Worm (Caenorhabditis elegans) whole organism, mixed stage, embryonic: ENCODE results near the gene F41B5.12.

Source experiments
- M03D4.4 ChIP-seq: sonication (generic microtip); optimal IDR thresholded peaks from 2 replicates; lab custom pipeline; 2017; ENCODE audit warnings: mild to moderate bottlenecking, missing genetic modification characterization, missing compliant biosample characterization
- bed-3 ChIP-seq: fragments of 200-800 bp; sonication (Bioruptor generic); optimal IDR thresholded peaks from 3 replicates; lab custom pipeline; 2018; ENCODE audit warnings: mild to moderate bottlenecking, missing genetic modification characterization, moderate library complexity, missing compliant biosample characterization
- blmp-1 ChIP-seq: fragments of 150-350 bp; optimal IDR thresholded peaks from 2 replicates; lab custom pipeline; 2014; ENCODE audit warnings: missing biosample characterization, missing genetic modification characterization
- ceh-39 ChIP-seq: fragments of 150-350 bp; optimal IDR thresholded peaks from 2 replicates; lab custom pipeline; 2014; ENCODE audit warnings: missing biosample characterization, missing genetic modification characterization
- ceh-43 ChIP-seq: fragments of 200-800 bp; sonication (Bioruptor generic); optimal IDR thresholded peaks from 2 replicates; lab custom pipeline; 2018; ENCODE audit warnings: mild to moderate bottlenecking, missing genetic modification characterization, moderate library complexity, missing compliant biosample characterization
- ceh-83 ChIP-seq: fragments of 200-800 bp; sonication (Bioruptor generic); optimal IDR thresholded peaks from 2 replicates; lab custom pipeline; 2018; ENCODE audit warnings: mild to moderate bottlenecking, missing genetic modification characterization, missing compliant biosample characterization
- ces-1 ChIP-seq: fragments of 150-350 bp; optimal IDR thresholded peaks from 2 replicates; lab custom pipeline; 2014; ENCODE audit warnings: missing biosample characterization, missing genetic modification reagents, missing genetic modification characterization
- cnd-1 ChIP-seq: fragments of 200-800 bp; sonication (Bioruptor generic); optimal IDR thresholded peaks from 2 replicates; lab custom pipeline; 2018; ENCODE audit warnings: mild to moderate bottlenecking, missing genetic modification characterization, missing compliant biosample characterization
- drap-1 ChIP-seq: fragments of 200-800 bp; sonication (Bioruptor generic); optimal IDR thresholded peaks from 3 replicates; lab custom pipeline; 2018; ENCODE audit warnings: mild to moderate bottlenecking, missing genetic modification characterization, missing compliant biosample characterization
- elt-1 ChIP-seq: sonication (generic microtip); optimal IDR thresholded peaks from 2 replicates; lab custom pipeline; 2017; ENCODE audit warnings: missing genetic modification characterization, mild to moderate bottlenecking, missing compliant biosample characterization, antibody characterized with exemption, moderate library complexity, borderline replicate concordance; ENCODE audit not compliant: insufficient read depth
- elt-3 ChIP-seq: fragments of 150-350 bp; optimal IDR thresholded peaks from 2 replicates; lab custom pipeline; 2014; ENCODE audit warnings: missing biosample characterization, missing genetic modification characterization
- flh-1 ChIP-seq: fragments of 200-800 bp; sonication (Bioruptor generic); optimal IDR thresholded peaks from 2 replicates; lab custom pipeline; 2018; ENCODE audit warnings: mild to moderate bottlenecking, missing genetic modification characterization, moderate library complexity, missing compliant biosample characterization
- ham-2 ChIP-seq: fragments of 200-800 bp; sonication (Bioruptor generic); optimal IDR thresholded peaks from 2 replicates; lab custom pipeline; 2018; ENCODE audit warnings: mild to moderate bottlenecking, missing genetic modification characterization, missing compliant biosample characterization
- hlh-1 ChIP-seq: fragments of 150-350 bp; optimal IDR thresholded peaks from 2 replicates; lab custom pipeline; 2014; ENCODE audit warnings: missing biosample characterization, missing genetic modification reagents, missing genetic modification characterization
- lin-13 ChIP-seq: fragments of 150-350 bp; optimal IDR thresholded peaks from 2 replicates; lab custom pipeline; 2014; ENCODE audit warnings: missing biosample characterization, missing genetic modification characterization
- lin-32 ChIP-seq: fragments of 200-800 bp; sonication (Bioruptor generic); optimal IDR thresholded peaks from 2 replicates; lab custom pipeline; 2018; ENCODE audit warnings: mild to moderate bottlenecking, missing genetic modification characterization, missing compliant biosample characterization
- lsy-2 ChIP-seq: fragments of 150-350 bp; optimal IDR thresholded peaks from 2 replicates; lab custom pipeline; 2014; ENCODE audit warnings: missing biosample characterization, missing genetic modification characterization
- mab-5 ChIP-seq: fragments of 150-350 bp; optimal IDR thresholded peaks from 2 replicates; lab custom pipeline; 2014; ENCODE audit warnings: missing biosample characterization, missing genetic modification characterization
- mep-1 ChIP-seq: fragments of 150-350 bp; optimal IDR thresholded peaks from 2 replicates; lab custom pipeline; 2017; ENCODE audit warnings: missing biosample characterization, missing genetic modification reagents, missing genetic modification characterization, inconsistent platforms
- mls-2 ChIP-seq: sonication (generic microtip); optimal IDR thresholded peaks from 2 replicates; lab custom pipeline; 2016; ENCODE audit warnings: mild to moderate bottlenecking, missing genetic modification characterization, moderate library complexity, missing compliant biosample characterization
- nhr-237 ChIP-seq: fragments of 150-350 bp; optimal IDR thresholded peaks from 2 replicates; lab custom pipeline; 2014; ENCODE audit warnings: missing biosample characterization, missing genetic modification characterization
- nhr-28 ChIP-seq: fragments of 150-350 bp; optimal IDR thresholded peaks from 2 replicates; lab custom pipeline; 2014; ENCODE audit warnings: missing biosample characterization, missing genetic modification characterization
- nhr-76 ChIP-seq: sonication (generic microtip); optimal IDR thresholded peaks from 2 replicates; lab custom pipeline; 2017; ENCODE audit warnings: missing biosample characterization, missing genetic modification characterization
- pha-4 ChIP-seq: fragments of 150-350 bp; optimal IDR thresholded peaks from 2 replicates; lab custom pipeline; 2018; ENCODE audit warnings: missing biosample characterization, missing genetic modification reagents, missing genetic modification characterization
- sem-2 ChIP-seq: fragments of 200-800 bp; sonication (Bioruptor generic); optimal IDR thresholded peaks from 2 replicates; lab custom pipeline; 2018; ENCODE audit warnings: mild to moderate bottlenecking, missing genetic modification characterization, missing compliant biosample characterization
- snpc-4 ChIP-seq: fragments of 150-350 bp; optimal IDR thresholded peaks from 2 replicates; lab custom pipeline; 2014; ENCODE audit warnings: missing biosample characterization, missing genetic modification characterization
- sptf-1 ChIP-seq: sonication (generic microtip); optimal IDR thresholded peaks from 2 replicates; lab custom pipeline; 2017; ENCODE audit warnings: mild to moderate bottlenecking, missing genetic modification characterization, moderate library complexity, missing compliant biosample characterization
- tbx-8 ChIP-seq: fragments of 200-800 bp; sonication (Bioruptor generic); optimal IDR thresholded peaks from 2 replicates; lab custom pipeline; 2018; ENCODE audit warnings: mild to moderate bottlenecking, missing genetic modification characterization, moderate library complexity, missing compliant biosample characterization
- unc-120 ChIP-seq: sonication (generic microtip); optimal IDR thresholded peaks from 2 replicates; lab custom pipeline; 2017; ENCODE audit warnings: missing genetic modification characterization, missing compliant biosample characterization; ENCODE audit not compliant: poor library complexity, severe bottlenecking
- unc-39 ChIP-seq: fragments of 150-350 bp; optimal IDR thresholded peaks from 2 replicates; lab custom pipeline; 2014; ENCODE audit warnings: missing biosample characterization, missing genetic modification characterization
- unc-62 ChIP-seq: fragments of 150-350 bp; optimal IDR thresholded peaks from 2 replicates; lab custom pipeline; 2014; ENCODE audit warnings: missing biosample characterization, missing genetic modification reagents, missing genetic modification characterization
- zip-8 ChIP-seq: fragments of 150-350 bp; optimal IDR thresholded peaks from 2 replicates; lab custom pipeline; 2014; ENCODE audit warnings: missing biosample characterization, missing genetic modification characterization
- ztf-11 ChIP-seq: fragments of 150-350 bp; optimal IDR thresholded peaks from 2 replicates; lab custom pipeline; 2014; ENCODE audit warnings: missing biosample characterization, missing genetic modification characterization

Gene F41B5.12

DNA sequence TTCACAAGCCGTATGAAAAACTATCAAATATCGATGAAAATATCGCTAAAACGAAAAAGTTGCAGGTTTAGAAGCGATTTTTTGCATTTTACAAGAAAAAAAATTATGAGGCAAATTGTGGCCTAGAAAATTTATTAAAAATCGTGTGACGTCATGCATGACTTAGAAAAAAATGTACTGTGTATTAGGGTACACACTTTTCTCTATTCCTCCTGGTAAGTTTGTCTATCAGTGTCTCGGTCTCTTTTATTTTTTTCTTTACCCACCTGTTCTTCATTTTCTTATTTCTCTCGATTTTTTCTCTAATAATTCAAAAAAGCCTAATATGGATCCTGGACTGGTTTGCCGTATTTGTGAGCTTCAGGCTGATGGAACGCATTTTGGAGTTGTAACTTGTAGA lies 24.3 kb downstream of the F41B5.12 start, which contains the start of gene nhr-227:
nhr-227 (plus strand) TSS at position 326 of the 400 bp plus-strand sequence.
- TF ChIP-seq lin-13 (tag; lab: Kevin White, UChicago) (no peak), ceh-83 (GFP tag; lab: Kevin White, UChicago) (no peak), unc-120 (tag; lab: Kevin White, UChicago) (no peak), flh-1 (GFP tag; lab: Kevin White, UChicago) (no peak), nhr-237 (tag; lab: Kevin White, UChicago) (no peak)
- TF ChIP-seq, all 35 proteins: peak for 0

ce11 chrV:2290329-2290728 lies 29.6 kb downstream of the F41B5.12 start, which contains the start of gene nhr-225:
Gene nhr-225 (minus strand): TSS chrV:2290474.
- TF ChIP-seq tbx-8 (GFP tag; lab: Kevin White, UChicago), result no peak
- TF ChIP-seq ham-2 (GFP tag; lab: Kevin White, UChicago), result no peak
- no peak for TF ChIP-seq bed-3 (GFP tag; lab: Kevin White, UChicago)
- TF ChIP-seq ztf-11 (tag; lab: Kevin White, UChicago), result no peak
- TF ChIP-seq hlh-1 (tag; lab: Kevin White, UChicago), result no peak
- TF ChIP-seq M03D4.4, result no peak

ce11 chrV:2292240-2292639 lies 31.5 kb downstream of the F41B5.12 start, which contains the start of gene nhr-115:
Gene nhr-115 (plus strand): TSS chrV:2292540.
- TF ChIP-seq ceh-39 (tag; lab: Kevin White, UChicago) (no peak), mls-2 (tag; lab: Kevin White, UChicago) (no peak), unc-39 (tag; lab: Kevin White, UChicago) (no peak), nhr-28 (no peak), ceh-43 (GFP tag; lab: Kevin White, UChicago) (no peak), lin-32 (GFP tag; lab: Kevin White, UChicago) (no peak), zip-8 (tag; lab: Kevin White, UChicago) (no peak), blmp-1 (tag; lab: Kevin White, UChicago) (no peak), bed-3 (GFP tag; lab: Kevin White, UChicago) (no peak)

ce11 chrV:2294577-2294976 lies 33.8 kb downstream of the F41B5.12 start, which contains the start of gene nhr-226:
Gene nhr-226 (plus strand): TSS chrV:2294877.
- TF ChIP-seq nhr-76 (tag; lab: Kevin White, UChicago), result no peak
- TF ChIP-seq flh-1 (GFP tag; lab: Kevin White, UChicago), result no peak
- no peak for TF ChIP-seq ztf-11 (tag; lab: Kevin White, UChicago)
- TF ChIP-seq lin-32 (GFP tag; lab: Kevin White, UChicago), result no peak
- TF ChIP-seq pha-4 (tag; lab: Kevin White, UChicago), result no peak
- TF ChIP-seq cnd-1, result no peak
- TF ChIP-seq mab-5 (tag; lab: Kevin White, UChicago), result no peak
- no peak for TF ChIP-seq sem-2 (GFP tag; lab: Kevin White, UChicago)
- no peak for TF ChIP-seq ceh-39 (tag; lab: Kevin White, UChicago)
- TF ChIP-seq sptf-1 (tag; lab: Kevin White, UChicago), result no peak
- no peak for TF ChIP-seq elt-3 (tag; lab: Kevin White, UChicago)
- no peak for TF ChIP-seq bed-3 (GFP tag; lab: Kevin White, UChicago)
- TF ChIP-seq mep-1 (tag; lab: Kevin White, UChicago), result no peak
- no peak for TF ChIP-seq blmp-1 (tag; lab: Kevin White, UChicago)
- TF ChIP-seq unc-120 (tag; lab: Kevin White, UChicago), result no peak
- TF ChIP-seq snpc-4 (tag; lab: Kevin White, UChicago), result no peak
- no peak for TF ChIP-seq elt-1 (tag; lab: Kevin White, UChicago)
- no peak for TF ChIP-seq lsy-2 (tag; lab: Kevin White, UChicago)

ce11 chrV:2300905-2301304 lies 40.1 kb downstream of the F41B5.12 start, which contains the start of gene Y19D10B.8:
Gene Y19D10B.8 (minus strand): TSS chrV:2301005.
- TF ChIP-seq nhr-237 (tag; lab: Kevin White, UChicago) (no peak), ceh-43 (GFP tag; lab: Kevin White, UChicago) (no peak), unc-120 (tag; lab: Kevin White, UChicago) (no peak), elt-3 (tag; lab: Kevin White, UChicago) (no peak), ces-1 (no peak), unc-62 (GFP tag; lab: Kevin White, UChicago) (no peak), M03D4.4 (no peak), mls-2 (tag; lab: Kevin White, UChicago) (no peak), blmp-1 (tag; lab: Kevin White, UChicago) (no peak), ceh-83 (GFP tag; lab: Kevin White, UChicago) (no peak), drap-1 (GFP tag; lab: Kevin White, UChicago) (no peak), ztf-11 (tag; lab: Kevin White, UChicago) (no peak), tbx-8 (GFP tag; lab: Kevin White, UChicago) (no peak), sem-2 (GFP tag; lab: Kevin White, UChicago) (no peak), lsy-2 (tag; lab: Kevin White, UChicago) (no peak), hlh-1 (tag; lab: Kevin White, UChicago) (no peak), snpc-4 (tag; lab: Kevin White, UChicago) (no peak), zip-8 (tag; lab: Kevin White, UChicago) (no peak), pha-4 (tag; lab: Kevin White, UChicago) (no peak)
